Worm (Caenorhabditis elegans): ENCODE results near the gene arrd-4.

ce11 chrII:9793197-9793596 is 44.9 kb downstream of the arrd-4 start, which contains the start of gene cyp-13A3:
- TF ChIP-seq alr-1 (tag; optimal IDR thresholded peaks at IDR 0.05) (no peak), F13H6.1 (tag; optimal IDR thresholded peaks at IDR 0.05) (no peak), elt-1 (tag; optimal IDR thresholded peaks at IDR 0.05) (no peak), nhr-23 (tag; optimal IDR thresholded peaks at IDR 0.05) (no peak), nhr-11 (tag; optimal IDR thresholded peaks at IDR 0.05) (no peak), egl-27 (tag; optimal IDR thresholded peaks at IDR 0.05) (no peak), skn-1 (tag; optimal IDR thresholded peaks at IDR 0.05) (no peak), nhr-25 (tag; optimal IDR thresholded peaks at IDR 0.05) (no peak), fos-1 (tag; optimal IDR thresholded peaks at IDR 0.05) (no peak)
